Worm (Caenorhabditis elegans) whole organism, L1 larva: Measurements from ENCODE around the gene ssu-2.
A peak's percentile ranks its signal among the peaks of the same experiment; 100 is the strongest.

Experiments used
- C16A3.4 ChIP-seq: fragments of 150-350 bp; optimal IDR thresholded peaks from 2 replicates; lab custom pipeline; 2014; ENCODE audit warnings: missing biosample characterization, missing genetic modification characterization
- F16B12.6 ChIP-seq: fragments of 150-350 bp; optimal IDR thresholded peaks from 2 replicates; lab custom pipeline; 2014; ENCODE audit warnings: missing biosample characterization, missing genetic modification characterization
- aha-1 ChIP-seq: fragments of 150-350 bp; optimal IDR thresholded peaks from 2 replicates; lab custom pipeline; 2014; ENCODE audit warnings: missing biosample characterization, missing genetic modification characterization
- alr-1 ChIP-seq: fragments of 200-800 bp; sonication (Bioruptor generic); optimal IDR thresholded peaks from 2 replicates; lab custom pipeline; 2018; ENCODE audit warnings: borderline replicate concordance, mild to moderate bottlenecking, missing genetic modification characterization, missing compliant biosample characterization
- ama-1 ChIP-seq: fragments of 150-350 bp; optimal IDR thresholded peaks from 2 replicates; lab custom pipeline; 2014
- blmp-1 ChIP-seq: fragments of 150-350 bp; optimal IDR thresholded peaks from 2 replicates; lab custom pipeline; 2014; ENCODE audit warnings: missing biosample characterization, missing genetic modification characterization
- ceh-63 ChIP-seq: fragments of 200-800 bp; sonication (Bioruptor generic); optimal IDR thresholded peaks from 2 replicates; lab custom pipeline; 2018; ENCODE audit warnings: mild to moderate bottlenecking, missing genetic modification characterization, missing compliant biosample characterization
- ceh-88 ChIP-seq: fragments of 200-800 bp; sonication (Bioruptor generic); IDR thresholded peaks from 2 replicates; pipeline ENCODE4 v1.3.6; 2022; ENCODE audit warnings: missing genetic modification characterization, missing compliant biosample characterization
- ces-1 ChIP-seq: fragments of 150-350 bp; optimal IDR thresholded peaks from 2 replicates; lab custom pipeline; 2014; ENCODE audit warnings: missing biosample characterization, missing genetic modification reagents, missing genetic modification characterization
- dpl-1 ChIP-seq, 3 experiments: fragments of 150-350 bp in 2 of 3; sonication (generic microtip) in 1 of 3; optimal IDR thresholded peaks; 2 replicates each; lab custom pipeline; 2014 to 2017; ENCODE audit warnings: missing biosample characterization in 3 of 3, missing genetic modification characterization in 3 of 3, missing genetic modification reagents in 3 of 3
- efl-1 ChIP-seq, 4 experiments: fragments of 150-350 bp; optimal IDR thresholded peaks in 3 of 4; peaks in 1 of 4; 1 replicate in 1 of 4; 2 replicates in 3 of 4; lab custom pipeline; 2014; ENCODE audit warnings: missing biosample characterization in 2 of 4, missing genetic modification characterization in 2 of 4, missing genetic modification reagents in 2 of 4
- elt-2 ChIP-seq: sonication (generic microtip); optimal IDR thresholded peaks from 2 replicates; lab custom pipeline; 2016; ENCODE audit warnings: missing genetic modification characterization, mild to moderate bottlenecking, inconsistent platforms, missing compliant biosample characterization, missing genetic modification reagents
- elt-3 ChIP-seq, 6 experiments: fragments of 150-350 bp in 1 of 6; sonication (generic microtip); optimal IDR thresholded peaks; 2 replicates each; lab custom pipeline; 2017 to 2018; ENCODE audit warnings: missing biosample characterization in 6 of 6, missing genetic modification characterization in 6 of 6, inconsistent platforms in 1 of 6
- ets-5 ChIP-seq: fragments of 200-800 bp; sonication (Bioruptor generic); IDR thresholded peaks from 2 replicates; pipeline ENCODE4 v1.3.6; 2022; ENCODE audit warnings: missing genetic modification characterization, missing compliant biosample characterization
- fkh-8 ChIP-seq: sonication (generic microtip); optimal IDR thresholded peaks from 2 replicates; lab custom pipeline; 2016; ENCODE audit warnings: mild to moderate bottlenecking, missing genetic modification characterization, missing compliant biosample characterization
- fos-1 ChIP-seq: fragments of 150-350 bp; optimal IDR thresholded peaks from 2 replicates; lab custom pipeline; 2014; ENCODE audit warnings: missing biosample characterization, missing genetic modification characterization
- hpl-2 ChIP-seq: fragments of 150-350 bp; optimal IDR thresholded peaks from 2 replicates; lab custom pipeline; 2014; ENCODE audit warnings: missing biosample characterization, missing genetic modification reagents, missing genetic modification characterization
- irx-1 ChIP-seq: sonication (generic microtip); optimal IDR thresholded peaks from 2 replicates; lab custom pipeline; 2016; ENCODE audit warnings: missing genetic modification characterization, missing compliant biosample characterization
- jun-1 ChIP-seq: fragments of 150-350 bp; optimal IDR thresholded peaks from 2 replicates; lab custom pipeline; 2014; ENCODE audit warnings: missing biosample characterization, missing genetic modification reagents, missing genetic modification characterization
- lin-13 ChIP-seq: fragments of 150-350 bp; optimal IDR thresholded peaks from 2 replicates; lab custom pipeline; 2014; ENCODE audit warnings: missing biosample characterization, missing genetic modification reagents, missing genetic modification characterization
- lin-35 ChIP-seq, 2 experiments: fragments of 150-350 bp; optimal IDR thresholded peaks; 2 replicates each; lab custom pipeline; 2014; ENCODE audit warnings: missing biosample characterization in 2 of 2, missing genetic modification characterization in 2 of 2, missing genetic modification reagents in 2 of 2
- lsy-2 ChIP-seq, 2 experiments: fragments of 150-350 bp; optimal IDR thresholded peaks; 2 replicates each; lab custom pipeline; 2014; ENCODE audit warnings: missing biosample characterization in 2 of 2, missing genetic modification characterization in 2 of 2
- mab-9 ChIP-seq: fragments of 200-800 bp; sonication (Bioruptor generic); IDR thresholded peaks from 2 replicates; pipeline ENCODE4 v1.3.6; 2022; ENCODE audit warnings: missing genetic modification reagents, missing genetic modification characterization, missing compliant biosample characterization
- mdl-1 ChIP-seq, 2 experiments: fragments of 150-350 bp; optimal IDR thresholded peaks; 2 replicates each; lab custom pipeline; 2014 to 2017; ENCODE audit warnings: missing biosample characterization in 2 of 2, missing genetic modification characterization in 2 of 2, inconsistent platforms in 1 of 2
- mef-2 ChIP-seq: fragments of 150-350 bp; optimal IDR thresholded peaks from 2 replicates; lab custom pipeline; 2014; ENCODE audit warnings: missing biosample characterization, missing genetic modification characterization
- nhr-20 ChIP-seq: sonication (generic microtip); optimal IDR thresholded peaks from 2 replicates; lab custom pipeline; 2016; ENCODE audit warnings: mild to moderate bottlenecking, missing genetic modification characterization, missing compliant biosample characterization
- nhr-28 ChIP-seq: fragments of 150-350 bp; optimal IDR thresholded peaks from 2 replicates; lab custom pipeline; 2014; ENCODE audit warnings: missing biosample characterization, missing genetic modification characterization
- nhr-71 ChIP-seq: sonication (generic microtip); optimal IDR thresholded peaks from 2 replicates; lab custom pipeline; 2016; ENCODE audit warnings: mild to moderate bottlenecking, missing genetic modification characterization, moderate library complexity, missing compliant biosample characterization
- nhr-76 ChIP-seq: sonication (generic microtip); optimal IDR thresholded peaks from 2 replicates; lab custom pipeline; 2017; ENCODE audit warnings: missing biosample characterization, missing genetic modification characterization
- nhr-77 ChIP-seq: fragments of 150-350 bp; optimal IDR thresholded peaks from 2 replicates; lab custom pipeline; 2014; ENCODE audit warnings: missing biosample characterization, missing genetic modification characterization
- nhr-85 ChIP-seq: sonication (generic microtip); peaks from one replicate; lab custom pipeline; 2016; ENCODE audit warnings: missing genetic modification characterization, inconsistent platforms, missing compliant biosample characterization
- nhr-90 ChIP-seq: sonication (generic microtip); optimal IDR thresholded peaks from 2 replicates; lab custom pipeline; 2016; ENCODE audit warnings: mild to moderate bottlenecking, missing genetic modification characterization, missing compliant biosample characterization; ENCODE audit not compliant: poor library complexity
- pax-3 ChIP-seq: fragments of 200-800 bp; sonication (Bioruptor generic); optimal IDR thresholded peaks from 2 replicates; lab custom pipeline; 2018; ENCODE audit warnings: mild to moderate bottlenecking, missing genetic modification characterization, moderate library complexity, missing compliant biosample characterization
- pqm-1 ChIP-seq: sonication (generic microtip); optimal IDR thresholded peaks from 3 replicates; lab custom pipeline; 2017; ENCODE audit warnings: missing biosample characterization, missing genetic modification characterization
- skn-1 ChIP-seq: fragments of 150-350 bp; optimal IDR thresholded peaks from 2 replicates; lab custom pipeline; 2014; ENCODE audit warnings: missing biosample characterization, missing genetic modification characterization
- snu-23 ChIP-seq: sonication (generic microtip); optimal IDR thresholded peaks from 2 replicates; lab custom pipeline; 2016; ENCODE audit warnings: missing genetic modification characterization, missing compliant biosample characterization
- sptf-1 ChIP-seq: fragments of 150-350 bp; optimal IDR thresholded peaks from 2 replicates; lab custom pipeline; 2014; ENCODE audit warnings: missing biosample characterization, missing genetic modification characterization
- swsn-7 ChIP-seq: sonication (generic microtip); optimal IDR thresholded peaks from 2 replicates; lab custom pipeline; 2016; ENCODE audit warnings: missing genetic modification characterization, missing compliant biosample characterization
- tbx-2 ChIP-seq: sonication (generic microtip); optimal IDR thresholded peaks from 2 replicates; lab custom pipeline; 2016; ENCODE audit warnings: missing genetic modification characterization, missing compliant biosample characterization
- tlp-1 ChIP-seq: fragments of 150-350 bp; optimal IDR thresholded peaks from 2 replicates; lab custom pipeline; 2014; ENCODE audit warnings: missing biosample characterization, missing genetic modification characterization
- unc-30 ChIP-seq: sonication (generic microtip); optimal IDR thresholded peaks from 2 replicates; lab custom pipeline; 2017; ENCODE audit warnings: missing biosample characterization, missing genetic modification characterization
- unc-62 ChIP-seq: fragments of 150-350 bp; optimal IDR thresholded peaks from 2 replicates; lab custom pipeline; 2014; ENCODE audit warnings: missing biosample characterization, missing genetic modification reagents, missing genetic modification characterization
- vab-15 ChIP-seq: sonication (generic microtip); optimal IDR thresholded peaks from 2 replicates; lab custom pipeline; 2017; ENCODE audit warnings: missing genotype, mild to moderate bottlenecking, missing genetic modification characterization, missing compliant biosample characterization
- zag-1 ChIP-seq: fragments of 150-350 bp; optimal IDR thresholded peaks from 2 replicates; lab custom pipeline; 2014; ENCODE audit warnings: missing biosample characterization, missing genetic modification characterization

The ssu-2 gene

DNA sequence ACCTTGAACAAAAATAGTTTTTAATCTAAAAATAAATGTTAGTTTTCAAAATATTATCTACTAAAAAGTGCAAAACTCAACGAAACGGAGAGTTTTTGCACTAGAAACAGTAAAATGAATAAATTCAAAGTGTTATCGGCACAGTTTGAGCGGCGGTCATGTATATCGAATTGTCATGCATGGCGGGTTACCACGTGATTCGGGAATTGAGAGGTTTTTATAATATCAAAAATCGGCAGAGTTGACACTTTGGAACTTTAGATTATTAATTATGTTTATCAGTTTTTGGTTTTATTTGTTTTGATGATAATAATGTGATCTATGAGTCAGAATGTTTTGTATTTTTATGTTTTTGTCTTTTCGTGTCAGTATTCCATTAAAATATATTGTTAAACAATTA, 52.3 kb downstream of the ssu-2 start:
- TF ChIP-seq lin-35 (GFP tag; optimal IDR thresholded peaks at IDR 0.05; lab: Kevin White, UChicago) (peak in 1 of 2 experiments; percentile 45), dpl-1 (GFP tag; optimal IDR thresholded peaks at IDR 0.05; lab: Kevin White, UChicago) (no peak), mdl-1 (tag; optimal IDR thresholded peaks at IDR 0.05; lab: Kevin White, UChicago) (peak in 1 of 2 experiments; percentile 53), ces-1 (no peak), jun-1 (tag; lab: Kevin White, UChicago) (peak; percentile 45), elt-2 (tag; lab: Kevin White, UChicago) (peak; percentile 92), nhr-90 (tag; lab: Kevin White, UChicago) (peak; percentile 36), snu-23 (peak; percentile 4), nhr-71 (tag; lab: Kevin White, UChicago) (peak; percentile 31), nhr-85 (peak; percentile 2), skn-1 (peak; percentile 26), ets-5 (no peak)
- TF ChIP-seq, all 84 proteins: peak for 9

DNA sequence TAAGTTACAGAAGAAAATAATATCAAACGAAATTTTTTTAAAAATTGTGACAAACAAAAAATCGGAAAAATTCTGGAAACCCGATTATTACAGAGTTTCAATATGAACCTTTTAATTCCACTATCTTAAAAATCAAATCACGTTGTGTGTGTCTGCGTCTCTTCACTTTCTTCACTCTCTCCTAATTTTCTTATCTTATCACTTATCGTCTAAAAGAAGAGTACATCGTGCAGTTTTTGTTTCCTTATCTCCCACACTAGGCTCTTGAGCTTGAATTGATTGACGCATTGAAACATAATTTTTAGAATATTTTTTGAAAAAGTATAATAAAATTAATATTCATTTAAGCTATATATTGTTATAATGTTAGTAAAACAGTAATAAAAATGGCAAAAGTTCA, 53.2 kb downstream of the ssu-2 start:
- TF ChIP-seq ceh-88 (GFP tag; lab: Robert Waterston, UW): no peak
- no peak for TF ChIP-seq mef-2 (tag; lab: Kevin White, UChicago)
- no peak for TF ChIP-seq F16B12.6
- no peak for TF ChIP-seq mab-9 (GFP tag; lab: Robert Waterston, UW)
- no peak for TF ChIP-seq fos-1 (tag; lab: Kevin White, UChicago)
- TF ChIP-seq ama-1: no peak
- TF ChIP-seq nhr-20: peak; percentile 33
- no peak for TF ChIP-seq nhr-76
- TF ChIP-seq snu-23: no peak
- no peak for TF ChIP-seq vab-15 (tag; lab: Kevin White, UChicago)
- peak; percentile 87 for TF ChIP-seq pqm-1 (tag; lab: Kevin White, UChicago)
- TF ChIP-seq hpl-2: no peak
- no peak for TF ChIP-seq pax-3 (tag; lab: Kevin White, UChicago)
- TF ChIP-seq nhr-71 (tag; lab: Kevin White, UChicago): peak; percentile 29
- TF ChIP-seq unc-30 (tag; lab: Kevin White, UChicago): no peak
- no peak for TF ChIP-seq sptf-1 (tag; lab: Kevin White, UChicago)
- peak in 1 of 2 experiments; percentile 8 for TF ChIP-seq mdl-1 (tag; optimal IDR thresholded peaks at IDR 0.05; lab: Kevin White, UChicago)
- no peak for TF ChIP-seq zag-1
- TF ChIP-seq elt-2 (tag; lab: Kevin White, UChicago): peak; percentile 99
- no peak for TF ChIP-seq lin-13 (GFP tag; lab: Kevin White, UChicago)
- no peak for TF ChIP-seq irx-1 (tag; lab: Kevin White, UChicago)
- peak in 1 of 2 experiments; percentile 4 for TF ChIP-seq lsy-2 (tag; optimal IDR thresholded peaks at IDR 0.05; lab: Kevin White, UChicago)
- TF ChIP-seq C16A3.4: no peak
- no peak for TF ChIP-seq blmp-1
- TF ChIP-seq swsn-7 (tag; lab: Kevin White, UChicago): no peak
- peak in 5 of 6 experiments; percentile 85 to 96 (median 94) for TF ChIP-seq elt-3 (tag; optimal IDR thresholded peaks at IDR 0.05; lab: Kevin White, UChicago)
- peak; percentile 85 for TF ChIP-seq tlp-1
- no peak for TF ChIP-seq unc-62 (GFP tag; lab: Kevin White, UChicago)
- TF ChIP-seq nhr-77: no peak
- TF ChIP-seq fkh-8: no peak
- TF ChIP-seq nhr-90 (tag; lab: Kevin White, UChicago): peak; percentile 49
- no peak for TF ChIP-seq efl-1 (optimal IDR thresholded peaks at IDR 0.05; lab: Kevin White, UChicago)
- no peak for TF ChIP-seq efl-1 (GFP tag; optimal IDR thresholded peaks at IDR 0.05 in 1 of 2; lab: Kevin White, UChicago)
- no peak for TF ChIP-seq aha-1 (tag; lab: Kevin White, UChicago)
- peak; percentile 42 for TF ChIP-seq jun-1 (tag; lab: Kevin White, UChicago)
- TF ChIP-seq alr-1 (tag; lab: Kevin White, UChicago): no peak
- peak in 1 of 2 experiments; percentile 50 for TF ChIP-seq lin-35 (GFP tag; optimal IDR thresholded peaks at IDR 0.05; lab: Kevin White, UChicago)
- TF ChIP-seq ceh-63 (GFP tag; lab: Kevin White, UChicago): no peak
- no peak for TF ChIP-seq nhr-28 (tag; lab: Kevin White, UChicago)
- TF ChIP-seq tbx-2 (tag; lab: Kevin White, UChicago): no peak
